Worm (Caenorhabditis elegans) whole organism, L4/young adult: ENCODE data around the gene R05G6.5.

Experiments
- W03F9.2 ChIP-seq: fragments of 150-350 bp; optimal IDR thresholded peaks from 2 replicates; lab custom pipeline; 2014; ENCODE audit warnings: missing biosample characterization, missing genetic modification characterization
- dao-5 ChIP-seq: sonication (generic microtip); optimal IDR thresholded peaks from 2 replicates; lab custom pipeline; 2016; ENCODE audit warnings: missing genotype, missing genetic modification characterization, moderate library complexity, missing compliant biosample characterization
- him-1 ChIP-seq: sonication (generic microtip); optimal IDR thresholded peaks from 2 replicates; lab custom pipeline; 2016; ENCODE audit warnings: missing genotype, missing genetic modification reagents, missing genetic modification characterization, missing compliant biosample characterization

ce11 chrIV:7503322-7503721 is 4.8 kb upstream of the R05G6.5 start, which contains the start of gene glt-6:
- TF ChIP-seq dao-5 (no peak), W03F9.2 (tag; lab: Kevin White, UChicago) (no peak), him-1 (tag; lab: Kevin White, UChicago) (no peak)
